Worm (Caenorhabditis elegans): ENCODE results near the gene B0281.4.
A peak's percentile ranks its signal among the peaks of the same experiment; 100 is the strongest.
"Not testable (repeated sequence)": the region's sequence is repeated elsewhere in the genome, so short reads cannot be mapped to it uniquely, and the experiment has no call there.

The B0281.4 gene

DNA sequence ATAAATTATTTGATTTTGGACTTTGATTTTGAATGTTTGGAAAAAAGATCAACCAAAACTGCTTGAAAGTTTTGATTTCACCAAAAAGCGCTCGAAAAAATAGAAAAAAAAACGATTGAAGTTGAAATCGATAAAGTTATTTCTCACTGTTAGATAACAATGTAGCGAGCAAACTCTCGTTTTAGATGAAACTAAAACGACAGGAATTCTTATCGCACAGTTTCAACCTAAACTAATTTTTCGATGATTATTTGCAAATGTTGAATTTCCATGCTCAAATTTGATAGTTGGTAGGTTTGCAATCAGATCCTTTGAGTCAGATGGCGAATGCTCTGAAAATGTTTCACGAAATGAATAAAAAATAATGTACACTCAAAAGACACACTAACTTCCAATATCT lies 6.1 kb downstream of the B0281.4 start:
- TF ChIP-seq lin-39 (tag; optimal IDR thresholded peaks at IDR 0.05) = no peak
- peak; percentile 1 for TF ChIP-seq pqm-1 (tag; optimal IDR thresholded peaks at IDR 0.05)
- TF ChIP-seq elt-2 (tag; optimal IDR thresholded peaks at IDR 0.05) = peak; percentile 46
- no peak for TF ChIP-seq pha-4 (tag; optimal IDR thresholded peaks at IDR 0.05)

ce11 chrII:2292027-2292426 lies 6.6 kb downstream of the B0281.4 start, which contains the start of gene K09F6.7:
Gene K09F6.7 (minus strand): TSS chrII:2292127.
- TF ChIP-seq nhr-67 (tag; optimal IDR thresholded peaks at IDR 0.05) = no peak
- no peak for TF ChIP-seq nhr-76 (tag; optimal IDR thresholded peaks at IDR 0.05)
- TF ChIP-seq unc-62 (GFP tag; optimal IDR thresholded peaks at IDR 0.05) = no peak
- no peak for TF ChIP-seq skn-1 (tag; optimal IDR thresholded peaks at IDR 0.05)
- TF ChIP-seq elt-3 (tag; optimal IDR thresholded peaks at IDR 0.05) = no peak
- TF ChIP-seq zag-1 (tag; optimal IDR thresholded peaks at IDR 0.05) = no peak
- TF ChIP-seq aly-2 (tag; optimal IDR thresholded peaks at IDR 0.05) = no peak
- no peak for TF ChIP-seq egl-5 (tag; optimal IDR thresholded peaks at IDR 0.05)
- no peak for TF ChIP-seq nfya-1 (tag; optimal IDR thresholded peaks at IDR 0.05; ENCODE audit: insufficient read depth)
- no peak for TF ChIP-seq eor-1 (tag; optimal IDR thresholded peaks at IDR 0.05)
- TF ChIP-seq ama-1 (optimal IDR thresholded peaks at IDR 0.05) = no peak
- TF ChIP-seq unc-39 (tag; optimal IDR thresholded peaks at IDR 0.05) = no peak
- no peak for TF ChIP-seq mdl-1 (tag; optimal IDR thresholded peaks at IDR 0.05)

DNA sequence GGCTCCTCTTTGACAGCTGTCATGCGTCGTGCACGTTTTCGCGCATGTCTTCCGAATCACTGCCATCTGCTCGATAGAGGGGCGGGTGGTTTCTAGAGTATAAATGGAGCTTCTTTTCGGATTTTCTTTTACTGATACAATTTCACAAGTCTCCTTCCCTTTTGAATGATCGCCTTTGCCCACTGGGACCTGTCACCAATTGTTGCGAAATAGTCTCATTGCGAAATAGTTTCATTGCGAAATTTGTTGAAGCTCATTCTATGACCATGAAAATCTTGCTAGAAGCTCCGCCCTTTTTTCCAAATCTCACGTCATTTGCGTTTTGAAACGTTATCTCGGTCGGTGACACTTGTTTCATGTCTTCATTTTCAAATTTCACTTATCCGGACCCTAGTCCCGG lies 9.2 kb downstream of the B0281.4 start:
- no peak for TF ChIP-seq skn-1 (tag; optimal IDR thresholded peaks at IDR 0.05)
- TF ChIP-seq ceh-82 (tag; optimal IDR thresholded peaks at IDR 0.05) = peak; percentile 24
- peak; percentile 11 for TF ChIP-seq unc-62 (GFP tag; optimal IDR thresholded peaks at IDR 0.05)
- no peak for TF ChIP-seq nhr-237 (tag; optimal IDR thresholded peaks at IDR 0.05)
- no peak for TF ChIP-seq ceh-28 (tag; optimal IDR thresholded peaks at IDR 0.05)
- TF ChIP-seq lin-39 (tag; optimal IDR thresholded peaks at IDR 0.05) = peak; percentile 54

DNA sequence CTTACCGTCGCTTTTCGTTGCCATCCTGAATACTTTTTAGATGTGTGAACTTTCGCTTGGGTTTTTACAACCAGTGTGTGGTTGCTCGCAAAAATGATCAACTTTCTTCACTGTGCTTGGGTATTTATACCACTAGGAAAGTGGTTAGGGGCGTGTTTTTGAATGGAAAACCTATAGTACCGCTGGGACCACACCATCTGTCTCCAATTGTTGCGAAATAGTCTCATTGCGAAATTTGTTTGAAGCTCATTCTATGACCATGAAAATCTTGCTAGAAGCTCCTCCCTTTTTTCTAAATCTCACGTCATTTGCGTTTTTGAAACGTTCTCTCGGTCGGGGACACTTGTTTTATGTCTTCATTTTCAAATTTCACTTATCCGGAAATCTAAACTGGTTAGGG lies 9.8 kb downstream of the B0281.4 start, which contains the start of the genes K09F6.10 and K09F6.13:
Gene K09F6.10 (minus strand): TSS at position 86 of the 400 bp plus-strand sequence.
Gene K09F6.13 (plus strand): TSS at position 317 of the 400 bp plus-strand sequence.
- TF ChIP-seq mdl-1 (tag; optimal IDR thresholded peaks at IDR 0.05) (no peak), lin-39 (tag; optimal IDR thresholded peaks at IDR 0.05) (peak; percentile 33), lsy-12 (tag; optimal IDR thresholded peaks at IDR 0.05) (no peak)

- TF ChIP-seq elt-2 (tag; optimal IDR thresholded peaks at IDR 0.05) (no peak), nhr-67 (tag; optimal IDR thresholded peaks at IDR 0.05) (no peak), elt-3 (tag; optimal IDR thresholded peaks at IDR 0.05) (no peak), egl-5 (tag; optimal IDR thresholded peaks at IDR 0.05) (no peak), lin-39 (tag; optimal IDR thresholded peaks at IDR 0.05) (no peak), ama-1 (optimal IDR thresholded peaks at IDR 0.05) (no peak), fkh-10 (GFP tag; optimal IDR thresholded peaks at IDR 0.05) (no peak), ceh-82 (tag; optimal IDR thresholded peaks at IDR 0.05) (no peak), hmg-11 (tag; optimal IDR thresholded peaks at IDR 0.05) (no peak), nhr-11 (tag; optimal IDR thresholded peaks at IDR 0.05) (no peak), zag-1 (tag; optimal IDR thresholded peaks at IDR 0.05) (no peak), pha-4 (tag; optimal IDR thresholded peaks at IDR 0.05) (no peak), unc-62 (GFP tag; optimal IDR thresholded peaks at IDR 0.05) (no peak)
These were observed 13.9 kb downstream of the B0281.4 start for ce11 chrII:2284703-2285102.

ce11 chrII:2282599-2282998 lies 16.0 kb downstream of the B0281.4 start, which contains the start of gene K09F6.9:
Gene K09F6.9 (minus strand): TSS chrII:2282699.
- not testable (repeated sequence) for TF ChIP-seq jun-1, lsy-12, eor-1 (tag; optimal IDR thresholded peaks at IDR 0.05)

ce11 chrII:2279839-2280238 lies 18.8 kb downstream of the B0281.4 start, which contains the start of gene K09F6.11:
Gene K09F6.11 (plus strand): TSS chrII:2280139.
- TF ChIP-seq nhr-77 (tag; optimal IDR thresholded peaks at IDR 0.05) = no peak
- no peak for TF ChIP-seq lin-15B (tag; optimal IDR thresholded peaks at IDR 0.05)
- TF ChIP-seq nhr-23 (tag; optimal IDR thresholded peaks at IDR 0.05) = no peak
- no peak for TF ChIP-seq elt-3 (tag; optimal IDR thresholded peaks at IDR 0.05)
- TF ChIP-seq lin-39 (tag; optimal IDR thresholded peaks at IDR 0.05) = no peak
- no peak for TF ChIP-seq pha-4 (tag; optimal IDR thresholded peaks at IDR 0.05)
